Worm (Caenorhabditis elegans) whole organism, young adult: Measurements from ENCODE around the gene F09G8.10.

Experiments used
- B0019.2 ChIP-seq: fragments of 200-800 bp; sonication (Bioruptor generic); conservative IDR thresholded peaks from 2 replicates; pipeline ENCODE4 v1.3.6; 2022; ENCODE audit warnings: missing genetic modification reagents, missing genetic modification characterization, missing compliant biosample characterization
- C17E4.6 ChIP-seq: fragments of 200-800 bp; sonication (Bioruptor generic); IDR thresholded peaks from 2 replicates; pipeline ENCODE4 v1.3.6; 2022; ENCODE audit warnings: missing genetic modification reagents, missing genetic modification characterization, missing compliant biosample characterization
- F10E7.11 ChIP-seq: sonication (generic microtip); optimal IDR thresholded peaks from 2 replicates; lab custom pipeline; 2017; ENCODE audit warnings: mild to moderate bottlenecking, missing genetic modification characterization, moderate library complexity, missing compliant biosample characterization
- F23B12.7 ChIP-seq: sonication (generic microtip); optimal IDR thresholded peaks from 2 replicates; lab custom pipeline; 2017; ENCODE audit warnings: missing genetic modification characterization, mild to moderate bottlenecking, missing compliant biosample characterization, antibody characterized with exemption, moderate library complexity; ENCODE audit not compliant: insufficient read depth
- F33H1.4 ChIP-seq: fragments of 200-800 bp; sonication (Bioruptor generic); IDR thresholded peaks from 2 replicates; pipeline ENCODE4 v1.3.6; 2022; ENCODE audit warnings: missing genetic modification reagents, missing genetic modification characterization, missing compliant biosample characterization
- F37B4.10 ChIP-seq: fragments of 200-800 bp; sonication (Bioruptor generic); IDR thresholded peaks from 2 replicates; pipeline ENCODE4 v1.3.6; 2022; ENCODE audit warnings: missing genetic modification characterization, missing compliant biosample characterization
- F49E8.2 ChIP-seq: sonication (generic microtip); optimal IDR thresholded peaks from 3 replicates; lab custom pipeline; 2017; ENCODE audit warnings: missing genetic modification characterization, mild to moderate bottlenecking, missing compliant biosample characterization, antibody characterized with exemption, moderate library complexity; ENCODE audit not compliant: insufficient read depth
- T07F8.4 ChIP-seq: sonication (generic microtip); optimal IDR thresholded peaks from 2 replicates; lab custom pipeline; 2016; ENCODE audit warnings: mild to moderate bottlenecking, missing genetic modification characterization, moderate library complexity, missing compliant biosample characterization
- Y79H2A.3 ChIP-seq: fragments of 200-800 bp; sonication (Bioruptor generic); conservative IDR thresholded peaks from 2 replicates; pipeline ENCODE4 v1.3.6; 2022; ENCODE audit warnings: missing genetic modification reagents, missing genetic modification characterization, missing compliant biosample characterization
- akir-1 ChIP-seq: fragments of 200-800 bp; sonication (Bioruptor generic); optimal IDR thresholded peaks from 2 replicates; lab custom pipeline; 2018; ENCODE audit warnings: mild to moderate bottlenecking, missing genetic modification characterization, moderate library complexity, missing compliant biosample characterization
- ama-1 ChIP-seq, 3 experiments: fragments of 150-350 bp in 1 of 3; sonication (generic microtip) in 2 of 3; optimal IDR thresholded peaks; 2 replicates each; lab custom pipeline; 2014 to 2018; ENCODE audit warnings: missing biosample characterization in 2 of 3, missing genetic modification characterization in 2 of 3, missing genetic modification reagents in 2 of 3
- aptf-2 ChIP-seq: fragments of 200-800 bp; sonication (Bioruptor generic); conservative IDR thresholded peaks from 2 replicates; pipeline ENCODE4 v1.3.6; 2022; ENCODE audit warnings: missing genetic modification reagents, missing genetic modification characterization, missing compliant biosample characterization
- aptf-3 ChIP-seq: fragments of 200-800 bp; sonication (Bioruptor generic); IDR thresholded peaks from 2 replicates; pipeline ENCODE4 v1.3.6; 2022; ENCODE audit warnings: missing genetic modification characterization, missing compliant biosample characterization
- athp-1 ChIP-seq: sonication (generic microtip); optimal IDR thresholded peaks from 2 replicates; lab custom pipeline; 2017; ENCODE audit warnings: mild to moderate bottlenecking, missing genetic modification characterization, missing compliant biosample characterization
- attf-5 ChIP-seq: fragments of 200-800 bp; sonication (Bioruptor generic); optimal IDR thresholded peaks from 2 replicates; lab custom pipeline; 2018; ENCODE audit warnings: mild to moderate bottlenecking, missing genetic modification characterization, missing compliant biosample characterization
- ceh-100 ChIP-seq: fragments of 200-800 bp; sonication (Bioruptor generic); IDR thresholded peaks from 2 replicates; pipeline ENCODE4 v1.3.6; 2022; ENCODE audit warnings: missing genetic modification reagents, missing genetic modification characterization, missing compliant biosample characterization
- efl-1 ChIP-seq: fragments of 150-350 bp; optimal IDR thresholded peaks from 2 replicates; lab custom pipeline; 2014; ENCODE audit warnings: missing biosample characterization, missing genetic modification reagents, missing genetic modification characterization
- egl-44 ChIP-seq: fragments of 200-800 bp; sonication (Bioruptor generic); IDR thresholded peaks from 2 replicates; pipeline ENCODE4 v1.3.6; 2022; ENCODE audit warnings: missing genetic modification reagents, missing genetic modification characterization, missing compliant biosample characterization
- hsf-1 ChIP-seq: fragments of 200-800 bp; sonication (Bioruptor generic); IDR thresholded peaks from 2 replicates; pipeline ENCODE4 v1.3.6; 2022; ENCODE audit warnings: missing genetic modification reagents, missing genetic modification characterization, missing compliant biosample characterization
- let-607 ChIP-seq, 2 experiments: fragments of 200-800 bp in 1 of 2; sonication (Bioruptor generic) in 1 of 2; sonication (generic microtip) in 1 of 2; optimal IDR thresholded peaks; 2 replicates each; lab custom pipeline; 2016 to 2018; ENCODE audit warnings: mild to moderate bottlenecking in 2 of 2, missing compliant biosample characterization in 2 of 2, missing genetic modification characterization in 2 of 2, moderate library complexity in 2 of 2, missing genotype in 1 of 2
- lin-26 ChIP-seq: fragments of 200-800 bp; sonication (Bioruptor generic); IDR thresholded peaks from 2 replicates; pipeline ENCODE4 v1.3.6; 2022; ENCODE audit warnings: missing genetic modification reagents, missing genetic modification characterization, missing compliant biosample characterization
- lin-35 ChIP-seq, 3 experiments: fragments of 150-350 bp in 2 of 3; sonication (generic microtip) in 1 of 3; optimal IDR thresholded peaks; 2 replicates each; lab custom pipeline; 2014 to 2018; ENCODE audit warnings: missing biosample characterization in 3 of 3, missing genetic modification characterization in 3 of 3, missing genetic modification reagents in 3 of 3
- lin-40 ChIP-seq: sonication (generic microtip); optimal IDR thresholded peaks from 2 replicates; lab custom pipeline; 2016; ENCODE audit warnings: missing genetic modification characterization, mild to moderate bottlenecking, missing compliant biosample characterization, missing genotype, missing genetic modification reagents
- lin-54 ChIP-seq: fragments of 200-800 bp; sonication (Bioruptor generic); optimal IDR thresholded peaks from 2 replicates; lab custom pipeline; 2018; ENCODE audit warnings: mild to moderate bottlenecking, missing genetic modification characterization, missing compliant biosample characterization
- lsl-1 ChIP-seq: fragments of 200-800 bp; sonication (Bioruptor generic); optimal IDR thresholded peaks from 2 replicates; lab custom pipeline; 2018; ENCODE audit warnings: mild to moderate bottlenecking, missing genetic modification characterization, moderate library complexity, missing compliant biosample characterization
- lsy-27 ChIP-seq: sonication (generic microtip); optimal IDR thresholded peaks from 2 replicates; lab custom pipeline; 2017; ENCODE audit warnings: missing genetic modification characterization, mild to moderate bottlenecking, missing compliant biosample characterization, antibody characterized with exemption, missing genotype, borderline replicate concordance; ENCODE audit not compliant: insufficient read depth
- madf-3 ChIP-seq: fragments of 200-800 bp; sonication (Bioruptor generic); IDR thresholded peaks from 2 replicates; pipeline ENCODE4 v1.3.6; 2022; ENCODE audit warnings: missing genetic modification reagents, missing genetic modification characterization, missing compliant biosample characterization
- madf-8 ChIP-seq: fragments of 200-800 bp; sonication (Bioruptor generic); conservative IDR thresholded peaks from 2 replicates; pipeline ENCODE4 v1.3.6; 2022; ENCODE audit warnings: missing genetic modification reagents, missing genetic modification characterization, missing compliant biosample characterization
- mxl-1 ChIP-seq: sonication (generic microtip); optimal IDR thresholded peaks from 2 replicates; lab custom pipeline; 2016; ENCODE audit warnings: missing genetic modification characterization, missing compliant biosample characterization
- nfya-1 ChIP-seq: sonication (generic microtip); optimal IDR thresholded peaks from 2 replicates; lab custom pipeline; 2017; ENCODE audit warnings: antibody characterized with exemption, missing compliant biosample characterization, missing genetic modification characterization, borderline replicate concordance; ENCODE audit not compliant: insufficient read depth
- nhr-27 ChIP-seq: fragments of 200-800 bp; sonication (Bioruptor generic); optimal IDR thresholded peaks from 2 replicates; lab custom pipeline; 2018; ENCODE audit warnings: mild to moderate bottlenecking, missing genetic modification characterization, moderate library complexity, missing compliant biosample characterization
- nhr-80 ChIP-seq: sonication (generic microtip); optimal IDR thresholded peaks from 2 replicates; lab custom pipeline; 2016; ENCODE audit warnings: missing genetic modification characterization, missing compliant biosample characterization
- nhr-90 ChIP-seq: sonication (generic microtip); optimal IDR thresholded peaks from 2 replicates; lab custom pipeline; 2016; ENCODE audit warnings: missing genotype, mild to moderate bottlenecking, missing genetic modification characterization, missing compliant biosample characterization
- pha-4 ChIP-seq: fragments of 150-350 bp; sonication (generic microtip); optimal IDR thresholded peaks from 2 replicates; lab custom pipeline; 2014; ENCODE audit warnings: missing biosample characterization, missing genetic modification reagents, missing genetic modification characterization
- rec-8 ChIP-seq, 2 experiments: sonication (generic microtip); optimal IDR thresholded peaks; 2 replicates each; lab custom pipeline; 2016; ENCODE audit warnings: mild to moderate bottlenecking in 2 of 2, missing genetic modification characterization in 2 of 2, missing genetic modification reagents in 2 of 2, missing genotype in 2 of 2, missing biosample characterization in 1 of 2, missing compliant biosample characterization in 1 of 2, moderate library complexity in 1 of 2
- rpc-1 ChIP-seq, 2 experiments: fragments of 150-350 bp in 1 of 2; sonication (generic microtip) in 1 of 2; optimal IDR thresholded peaks; 2 replicates each; lab custom pipeline; 2014 to 2018; ENCODE audit warnings: missing biosample characterization in 1 of 2, missing genetic modification characterization in 1 of 2, missing genetic modification reagents in 1 of 2, missing genotype in 1 of 2
- snpc-1.1 ChIP-seq: sonication (generic microtip); optimal IDR thresholded peaks from 2 replicates; lab custom pipeline; 2017; ENCODE audit warnings: missing genetic modification characterization, mild to moderate bottlenecking, missing compliant biosample characterization, antibody characterized with exemption, moderate library complexity, missing genotype, missing genetic modification reagents; ENCODE audit not compliant: insufficient read depth
- snpc-4 ChIP-seq, 5 experiments: fragments of 150-350 bp in 1 of 5; sonication (generic microtip) in 4 of 5; optimal IDR thresholded peaks; 2 replicates each; lab custom pipeline; 2014 to 2018; ENCODE audit warnings: missing genetic modification characterization in 5 of 5, missing biosample characterization in 3 of 5, antibody characterized with exemption in 2 of 5, mild to moderate bottlenecking in 2 of 5, missing compliant biosample characterization in 2 of 5, missing genotype in 2 of 5, moderate library complexity in 2 of 5, missing genetic modification reagents in 1 of 5
- somi-1 ChIP-seq: fragments of 200-800 bp; sonication (Bioruptor generic); optimal IDR thresholded peaks from 2 replicates; lab custom pipeline; 2018; ENCODE audit warnings: mild to moderate bottlenecking, missing genetic modification characterization, missing compliant biosample characterization
- sptf-2 ChIP-seq: fragments of 200-800 bp; sonication (Bioruptor generic); optimal IDR thresholded peaks from 2 replicates; lab custom pipeline; 2018; ENCODE audit warnings: mild to moderate bottlenecking, missing genetic modification characterization, missing compliant biosample characterization
- tbx-9 ChIP-seq: sonication (generic microtip); optimal IDR thresholded peaks from 2 replicates; lab custom pipeline; 2016; ENCODE audit warnings: borderline replicate concordance, missing genetic modification characterization, inconsistent platforms, missing compliant biosample characterization
- tlf-1 ChIP-seq: fragments of 200-800 bp; sonication (Bioruptor generic); optimal IDR thresholded peaks from 2 replicates; lab custom pipeline; 2018; ENCODE audit warnings: mild to moderate bottlenecking, missing genetic modification characterization, missing compliant biosample characterization
- unc-130 ChIP-seq: sonication (generic microtip); optimal IDR thresholded peaks from 2 replicates; lab custom pipeline; 2016; ENCODE audit warnings: missing genetic modification reagents, missing genetic modification characterization, missing compliant biosample characterization
- xnd-1 ChIP-seq: sonication (generic microtip); optimal IDR thresholded peaks from 2 replicates; lab custom pipeline; 2016; ENCODE audit warnings: missing genotype, missing genetic modification reagents, missing genetic modification characterization, missing compliant biosample characterization
- ztf-22 ChIP-seq: fragments of 200-800 bp; sonication (Bioruptor generic); optimal IDR thresholded peaks from 2 replicates; lab custom pipeline; 2018; ENCODE audit warnings: mild to moderate bottlenecking, missing genetic modification characterization, moderate library complexity, missing compliant biosample characterization

The F09G8.10 gene

ce11 chrIII:8319100-8319499 lies 47.1 kb upstream of the F09G8.10 start, which contains the start of gene F10E9.11:
F10E9.11 (minus strand) TSS chrIII:8319260.
- TF ChIP-seq attf-5 (GFP tag; lab: Kevin White, UChicago) (peak; percentile 67), athp-1 (tag; lab: Kevin White, UChicago) (peak; percentile 76), Y79H2A.3 (GFP tag; lab: Robert Waterston, UW) (no peak), ztf-22 (no peak), snpc-4 (GFP tag; optimal IDR thresholded peaks at IDR 0.05; lab: Kevin White, UChicago) (no peak), snpc-4 (tag; optimal IDR thresholded peaks at IDR 0.05; lab: Kevin White, UChicago) (peak in 2 of 4 experiments; percentile 37 to 56), C17E4.6 (GFP tag; lab: Robert Waterston, UW) (0 out of 2 replicates have a peak, but pooled peaks have one; percentile 37), aptf-3 (GFP tag; lab: Robert Waterston, UW) (no peak), nhr-90 (no peak), nfya-1 (no peak), xnd-1 (tag; lab: Kevin White, UChicago) (peak; percentile 32), lin-35 (GFP tag; optimal IDR thresholded peaks at IDR 0.05; lab: Kevin White, UChicago) (peak; percentile 11 to 68 (median 28)), F49E8.2 (tag; lab: Kevin White, UChicago) (peak; percentile 13), lin-54 (GFP tag; lab: Kevin White, UChicago) (peak; percentile 94), madf-8 (GFP tag; lab: Robert Waterston, UW) (peak; percentile 69), F37B4.10 (GFP tag; lab: Robert Waterston, UW) (no peak), ceh-100 (GFP tag; lab: Robert Waterston, UW) (peak; percentile 56; the same call in 1 of the 2 replicates), sptf-2 (GFP tag; lab: Kevin White, UChicago) (no peak), lin-26 (no peak), lin-40 (peak; percentile 42), F23B12.7 (peak; percentile 39), rec-8 (tag; optimal IDR thresholded peaks at IDR 0.05; lab: Kevin White, UChicago) (peak in 1 of 2 experiments; percentile 66), lsl-1 (GFP tag; lab: Kevin White, UChicago) (peak; percentile 69), aptf-2 (GFP tag; lab: Robert Waterston, UW) (0 out of 2 replicates have a peak, but pooled peaks have one; percentile 37), somi-1 (GFP tag; lab: Kevin White, UChicago) (no peak), efl-1 (peak; percentile 90), mxl-1 (tag; lab: Kevin White, UChicago) (no peak), unc-130 (GFP tag; lab: Kevin White, UChicago) (peak; percentile 89), hsf-1 (GFP tag; lab: Robert Waterston, UW) (0 out of 2 replicates have a peak, but pooled peaks have one; percentile 5), pha-4 (tag; lab: Kevin White, UChicago) (peak; percentile 5), F10E7.11 (no peak), nhr-27 (tag; lab: Kevin White, UChicago) (no peak), ama-1 (optimal IDR thresholded peaks at IDR 0.05; lab: Kevin White, UChicago) (no peak), ama-1 (GFP tag; optimal IDR thresholded peaks at IDR 0.05; lab: Kevin White, UChicago) (no peak), tlf-1 (peak; percentile 28), snpc-1.1 (peak; percentile 45), tbx-9 (tag; lab: Kevin White, UChicago) (no peak), T07F8.4 (tag; lab: Kevin White, UChicago) (no peak), egl-44 (no peak), F33H1.4 (GFP tag; lab: Robert Waterston, UW) (peak; percentile 71), madf-3 (GFP tag; lab: Robert Waterston, UW) (peak; percentile 85; the same call in 1 of the 2 replicates), lsy-27 (tag; lab: Kevin White, UChicago) (no peak), rpc-1 (optimal IDR thresholded peaks at IDR 0.05; lab: Kevin White, UChicago) (no peak), rpc-1 (tag; optimal IDR thresholded peaks at IDR 0.05; lab: Kevin White, UChicago) (no peak), let-607 (tag; optimal IDR thresholded peaks at IDR 0.05; lab: Kevin White, UChicago) (peak in 1 of 2 experiments; percentile 33), nhr-80 (no peak), B0019.2 (peak; percentile 74), akir-1 (GFP tag; lab: Kevin White, UChicago) (peak; percentile 75)
